Fruit fly (Drosophila melanogaster): ENCODE data around the gene CG31524.

The CG31524 gene

dm6 chr3R:30540196-30540595 lies 26.0 kb upstream of the CG31524 start (continued):
- TF ChIP-seq trem (tag; optimal IDR thresholded peaks at IDR 0.05) (peak; percentile 61), CG32772 (GFP tag; IDR thresholded peaks at IDR 0.05) (peak; percentile 93), kah (GFP tag; optimal IDR thresholded peaks at IDR 0.05) (peak; percentile 79), CG4617 (GFP tag; optimal IDR thresholded peaks at IDR 0.05; ENCODE audit: borderline replicate concordance) (peak; percentile 83), toy (GFP tag; IDR thresholded peaks at IDR 0.05) (peak; percentile 67), h (optimal IDR thresholded peaks at IDR 0.05) (no peak), CG14667 (GFP tag; IDR thresholded peaks at IDR 0.05) (peak; percentile 90), CG8359 (GFP tag; optimal IDR thresholded peaks at IDR 0.05; ENCODE audit: borderline replicate concordance) (peak; percentile 71), ara (GFP tag; IDR thresholded peaks at IDR 0.05) (peak; percentile 90), kni (GFP tag; optimal IDR thresholded peaks at IDR 0.05) (peak; percentile 25), CG3726 (GFP tag; IDR thresholded peaks at IDR 0.05) (peak; percentile 87), CG15073 (GFP tag; optimal IDR thresholded peaks at IDR 0.05) (peak; percentile 39), CG15479 (GFP tag; optimal IDR thresholded peaks at IDR 0.05) (no peak), da (GFP tag; optimal IDR thresholded peaks at IDR 0.05) (peak; percentile 84), CG10565 (GFP tag; optimal IDR thresholded peaks at IDR 0.05) (peak; percentile 52), Chrac-16 (GFP tag; optimal IDR thresholded peaks at IDR 0.05) (peak; percentile 89), NFAT (GFP tag; IDR thresholded peaks at IDR 0.05) (peak; percentile 90), Poxn (GFP tag; IDR thresholded peaks at IDR 0.05) (peak; percentile 72), CG6765 (GFP tag; optimal IDR thresholded peaks at IDR 0.05) (peak; percentile 87), Hr39 (optimal IDR thresholded peaks at IDR 0.05) (no peak), phol (tag; optimal IDR thresholded peaks at IDR 0.05) (peak; percentile 89), sisA (GFP tag; IDR thresholded peaks at IDR 0.05) (peak; percentile 93), CG7928 (GFP tag; optimal IDR thresholded peaks at IDR 0.05) (peak; percentile 75), fu2 (GFP tag; optimal IDR thresholded peaks at IDR 0.05) (peak; percentile 90), CG7556 (GFP tag; optimal IDR thresholded peaks at IDR 0.05) (peak; percentile 92), Side (GFP tag; optimal IDR thresholded peaks at IDR 0.05) (peak; percentile 93), Eip74EF (GFP tag; optimal IDR thresholded peaks at IDR 0.05) (peak in 1 of 2 experiments; percentile 89), ato (GFP tag; IDR thresholded peaks at IDR 0.05; ENCODE audit: partially characterized antibody) (no peak), Asciz (GFP tag; optimal IDR thresholded peaks at IDR 0.05) (peak; percentile 92), ftz-f1 (GFP tag; optimal IDR thresholded peaks at IDR 0.05) (peak; percentile 73), z (GFP tag; IDR thresholded peaks at IDR 0.05) (peak; percentile 60; the same call in 2 of the 3 replicates), HHEX (GFP tag; optimal IDR thresholded peaks at IDR 0.05) (peak; percentile 92), knrl (GFP tag; IDR thresholded peaks at IDR 0.05; ENCODE audit: partially characterized antibody) (no peak), CG8388 (GFP tag; optimal IDR thresholded peaks at IDR 0.05) (peak; percentile 86), CG12236 (GFP tag; optimal IDR thresholded peaks at IDR 0.05) (peak; percentile 87), maf-S (GFP tag; optimal IDR thresholded peaks at IDR 0.05) (peak; percentile 93), otp (GFP tag; IDR thresholded peaks at IDR 0.05) (peak; percentile 90), B-H1 (GFP tag; IDR thresholded peaks at IDR 0.05) (peak; percentile 91), row (GFP tag; IDR thresholded peaks at IDR 0.05) (peak; percentile 93), hb (GFP tag; IDR thresholded peaks at IDR 0.05; ENCODE audit: partially characterized antibody) (no peak), cad (GFP tag; optimal IDR thresholded peaks at IDR 0.05) (no peak), luna (GFP tag; optimal IDR thresholded peaks at IDR 0.05) (peak; percentile 85), dmrt11E (tag; optimal IDR thresholded peaks at IDR 0.05) (peak; percentile 67), dpn (GFP tag; optimal IDR thresholded peaks at IDR 0.05) (peak; percentile 93 to 95), prd (optimal IDR thresholded peaks at IDR 0.05) (no peak), prd (GFP tag; IDR thresholded peaks at IDR 0.05) (peak; percentile 95), chm (GFP tag; IDR thresholded peaks at IDR 0.05) (peak; percentile 90), crol (GFP tag; IDR thresholded peaks at IDR 0.05) (0 out of 2 replicates have a peak, but pooled peaks have one; percentile 17), CG18476 (GFP tag; optimal IDR thresholded peaks at IDR 0.05) (peak; percentile 86), hth (optimal IDR thresholded peaks at IDR 0.05) (no peak), Doc2 (GFP tag; IDR thresholded peaks at IDR 0.05) (peak; percentile 80), CG31224 (GFP tag; IDR thresholded peaks at IDR 0.05) (peak; percentile 89)

Data from whole organism, embryonic.